Fruit fly (Drosophila melanogaster) whole organism, embryonic: Measurements from ENCODE around the gene BTBD9.
A peak's percentile ranks its signal among the peaks of the same experiment; 100 is the strongest.

ENCODE experiments used
- CG10267 ChIP-seq: fragments of 200-800 bp; sonication (Bioruptor generic); optimal IDR thresholded peaks from 2 replicates; lab custom pipeline; 2018; ENCODE audit warnings: missing biosample characterization, mild to moderate bottlenecking, missing genetic modification characterization, moderate library complexity
- CG10321 ChIP-seq: fragments of 200-800 bp; sonication (Bioruptor generic); IDR thresholded peaks from 2 replicates; pipeline ENCODE4 v1.3.6; 2022; ENCODE audit warnings: missing biosample characterization, missing genetic modification characterization
- CG11247 ChIP-seq: fragments of 200-800 bp; sonication (Bioruptor generic); IDR thresholded peaks from 2 replicates; pipeline ENCODE4 v1.3.6; 2022; ENCODE audit warnings: missing biosample characterization, missing genetic modification characterization
- CG11504 ChIP-seq: fragments of 200-800 bp; sonication (Bioruptor generic); optimal IDR thresholded peaks from 3 replicates; lab custom pipeline; 2019; ENCODE audit warnings: missing biosample characterization, mild to moderate bottlenecking, missing genetic modification characterization, moderate library complexity
- CG12071 ChIP-seq: fragments of 200-800 bp; sonication (Bioruptor generic); optimal IDR thresholded peaks from 3 replicates; lab custom pipeline; 2018; ENCODE audit warnings: missing biosample characterization, mild to moderate bottlenecking, missing genetic modification characterization
- CG12769 ChIP-seq: fragments of 200-800 bp; sonication (Bioruptor generic); optimal IDR thresholded peaks from 2 replicates; lab custom pipeline; 2019; ENCODE audit warnings: missing biosample characterization, mild to moderate bottlenecking, missing genetic modification characterization, moderate library complexity
- CG1792 ChIP-seq: fragments of 200-800 bp; sonication (Bioruptor generic); optimal IDR thresholded peaks from 2 replicates; lab custom pipeline; 2016; ENCODE audit warnings: missing biosample characterization, missing genetic modification characterization
- CG2889 ChIP-seq: fragments of 200-800 bp; sonication (Bioruptor generic); IDR thresholded peaks from 3 replicates; pipeline ENCODE4 v1.3.6; 2022; ENCODE audit warnings: missing biosample characterization, missing genetic modification characterization
- CG3407 ChIP-seq: fragments of 200-800 bp; sonication (Bioruptor generic); optimal IDR thresholded peaks from 2 replicates; lab custom pipeline; 2018; ENCODE audit warnings: missing biosample characterization, mild to moderate bottlenecking, missing genetic modification characterization
- CG3726 ChIP-seq: fragments of 200-800 bp; sonication (Bioruptor generic); IDR thresholded peaks from 3 replicates; pipeline ENCODE4, ENCODE4 v1.3.6; 2022; ENCODE audit warnings: missing biosample characterization, missing genetic modification characterization
- CG4328 ChIP-seq: fragments of 200-800 bp; sonication (Bioruptor generic); optimal IDR thresholded peaks from 3 replicates; lab custom pipeline; 2017; ENCODE audit warnings: missing biosample characterization, missing genetic modification reagents, missing genetic modification characterization
- CG4424 ChIP-seq: fragments of 200-800 bp; sonication (Bioruptor generic); optimal IDR thresholded peaks from 3 replicates; lab custom pipeline; 2016; ENCODE audit warnings: missing biosample characterization, missing genetic modification characterization
- CG6689 ChIP-seq: fragments of 200-800 bp; sonication (Bioruptor generic); IDR thresholded peaks from 2 replicates; pipeline ENCODE4 v1.3.6; 2022; ENCODE audit warnings: missing biosample characterization, missing genetic modification characterization
- CG7839 ChIP-seq: fragments of 200-800 bp; sonication (Bioruptor generic); optimal IDR thresholded peaks from 3 replicates; lab custom pipeline; 2018; ENCODE audit warnings: missing biosample characterization, mild to moderate bottlenecking, missing genetic modification characterization, moderate library complexity
- CG7963 ChIP-seq: fragments of 200-800 bp; sonication (Bioruptor generic); IDR thresholded peaks from 3 replicates; pipeline ENCODE4 v1.3.6; 2022; ENCODE audit warnings: missing biosample characterization, missing genetic modification characterization; ENCODE audit not compliant: partially characterized antibody
- CG8281 ChIP-seq: fragments of 200-800 bp; sonication (Bioruptor generic); optimal IDR thresholded peaks from 2 replicates; lab custom pipeline; 2018; ENCODE audit warnings: missing biosample characterization, mild to moderate bottlenecking, missing genetic modification characterization, moderate library complexity
- CG8290 ChIP-seq, 3 experiments: fragments of 200-800 bp; sonication (Bioruptor generic); optimal IDR thresholded peaks; 2 replicates each; lab custom pipeline; 2016 to 2019; ENCODE audit warnings: missing biosample characterization in 3 of 3, missing genetic modification characterization in 3 of 3, mild to moderate bottlenecking in 2 of 3, moderate library complexity in 1 of 3
- CG8359 ChIP-seq: fragments of 200-800 bp; sonication (Bioruptor generic); optimal IDR thresholded peaks from 2 replicates; lab custom pipeline; 2017; ENCODE audit warnings: missing biosample characterization, mild to moderate bottlenecking, missing genetic modification characterization, borderline replicate concordance
- CG8924 ChIP-seq: fragments of 200-800 bp; optimal IDR thresholded peaks from 3 replicates; lab custom pipeline; 2019; ENCODE audit warnings: missing biosample characterization, mild to moderate bottlenecking, missing genetic modification characterization, moderate library complexity
- CG9437 ChIP-seq: fragments of 200-800 bp; sonication (Bioruptor generic); optimal IDR thresholded peaks from 2 replicates; lab custom pipeline; 2018; ENCODE audit warnings: missing biosample characterization, mild to moderate bottlenecking, missing genetic modification characterization
- D19A ChIP-seq: fragments of 200-800 bp; optimal IDR thresholded peaks from 3 replicates; lab custom pipeline; 2019; ENCODE audit warnings: missing biosample characterization, mild to moderate bottlenecking, missing genetic modification characterization, moderate library complexity
- Dad ChIP-seq: fragments of 200-800 bp; sonication (Bioruptor generic); optimal IDR thresholded peaks from 3 replicates; lab custom pipeline; 2016; ENCODE audit warnings: missing biosample characterization, missing genetic modification characterization
- E2f2 ChIP-seq: fragments of 200-800 bp; sonication (Bioruptor generic); IDR thresholded peaks from 2 replicates; pipeline ENCODE4 v1.3.6; 2022; ENCODE audit warnings: missing biosample characterization, missing genetic modification characterization
- GATAe ChIP-seq: fragments of 200-800 bp; sonication (Bioruptor generic); conservative IDR thresholded peaks from 2 replicates; pipeline ENCODE4 v1.3.6; 2022; ENCODE audit warnings: missing biosample characterization, missing genetic modification characterization
- H15 ChIP-seq: fragments of 200-800 bp; sonication (Bioruptor generic); IDR thresholded peaks from 3 replicates; pipeline ENCODE4 v1.3.6; 2022; ENCODE audit warnings: missing biosample characterization, missing genetic modification characterization
- MBD-R2 ChIP-seq: fragments of 200-800 bp; sonication (Bioruptor generic); IDR thresholded peaks from 2 replicates; pipeline ENCODE4 v1.3.6; 2022; ENCODE audit warnings: missing biosample characterization, missing genetic modification characterization
- MESR4 ChIP-seq: fragments of 200-800 bp; sonication (Bioruptor generic); optimal IDR thresholded peaks from 2 replicates; lab custom pipeline; 2018; ENCODE audit warnings: missing biosample characterization, mild to moderate bottlenecking, missing genetic modification characterization, moderate library complexity
- NFAT ChIP-seq: fragments of 200-800 bp; sonication (Bioruptor generic); IDR thresholded peaks from 2 replicates; pipeline ENCODE4 v1.3.6; 2022; ENCODE audit warnings: missing biosample characterization, missing genetic modification characterization
- Oli ChIP-seq: fragments of 200-800 bp; sonication (Bioruptor generic); optimal IDR thresholded peaks from 2 replicates; lab custom pipeline; 2018; ENCODE audit warnings: missing biosample characterization, mild to moderate bottlenecking, missing genetic modification characterization, moderate library complexity
- Opbp ChIP-seq: fragments of 200-800 bp; sonication (Bioruptor generic); IDR thresholded peaks from 3 replicates; pipeline ENCODE4 v1.3.6; 2022; ENCODE audit warnings: missing biosample characterization, missing genetic modification characterization; ENCODE audit not compliant: partially characterized antibody
- Sry-β ChIP-seq: fragments of 200-800 bp; sonication (Bioruptor generic); optimal IDR thresholded peaks from 2 replicates; lab custom pipeline; 2018; ENCODE audit warnings: missing biosample characterization, mild to moderate bottlenecking, missing genetic modification characterization, moderate library complexity
- Ssrp ChIP-seq: fragments of 200-800 bp; sonication (Bioruptor generic); optimal IDR thresholded peaks from 2 replicates; lab custom pipeline; 2018; ENCODE audit warnings: missing biosample characterization, mild to moderate bottlenecking, missing genetic modification characterization, moderate library complexity
- Usf ChIP-seq: fragments of 200-800 bp; sonication (Bioruptor generic); optimal IDR thresholded peaks from 2 replicates; lab custom pipeline; 2017; ENCODE audit warnings: missing genotype, missing biosample characterization, missing genetic modification characterization
- amos ChIP-seq: fragments of 200-800 bp; sonication (Bioruptor generic); IDR thresholded peaks from 2 replicates; pipeline ENCODE4 v1.3.6; 2022; ENCODE audit warnings: missing biosample characterization, missing genetic modification characterization; ENCODE audit not compliant: partially characterized antibody
- ash1 ChIP-seq: fragments of 200-800 bp; sonication (Bioruptor generic); optimal IDR thresholded peaks from 2 replicates; lab custom pipeline; 2018; ENCODE audit warnings: missing biosample characterization, mild to moderate bottlenecking, missing genetic modification characterization
- dati ChIP-seq: fragments of 200-800 bp; sonication (Bioruptor generic); IDR thresholded peaks from 2 replicates; pipeline ENCODE4 v1.3.6; 2022; ENCODE audit warnings: missing biosample characterization, missing genetic modification characterization
- ftz-f1 ChIP-seq: fragments of 200-800 bp; sonication (Bioruptor generic); optimal IDR thresholded peaks from 2 replicates; lab custom pipeline; 2016; ENCODE audit warnings: missing biosample characterization, missing genetic modification characterization
- hbn ChIP-seq: fragments of 200-800 bp; sonication (Bioruptor generic); IDR thresholded peaks from 2 replicates; pipeline ENCODE4 v1.3.6; 2022; ENCODE audit warnings: missing biosample characterization, missing genetic modification characterization; ENCODE audit not compliant: partially characterized antibody
- inv ChIP-seq: fragments of 200-800 bp; sonication (Bioruptor generic); IDR thresholded peaks from 2 replicates; pipeline ENCODE4 v1.3.6; 2022; ENCODE audit warnings: missing biosample characterization, missing genetic modification characterization; ENCODE audit not compliant: partially characterized antibody
- knrl ChIP-seq: fragments of 200-800 bp; sonication (Bioruptor generic); IDR thresholded peaks from 3 replicates; pipeline ENCODE4 v1.3.6; 2022; ENCODE audit warnings: missing biosample characterization, missing genetic modification characterization; ENCODE audit not compliant: partially characterized antibody
- mirr ChIP-seq: fragments of 200-800 bp; sonication (Bioruptor generic); optimal IDR thresholded peaks from 3 replicates; lab custom pipeline; 2018; ENCODE audit warnings: missing biosample characterization, mild to moderate bottlenecking, missing genetic modification characterization
- pfk ChIP-seq: fragments of 200-800 bp; sonication (Bioruptor generic); optimal IDR thresholded peaks from 2 replicates; lab custom pipeline; 2018; ENCODE audit warnings: missing biosample characterization, mild to moderate bottlenecking, missing genetic modification characterization, moderate library complexity
- sd ChIP-seq: fragments of 200-800 bp; sonication (Bioruptor generic); optimal IDR thresholded peaks from 3 replicates; lab custom pipeline; 2018; ENCODE audit warnings: missing biosample characterization, mild to moderate bottlenecking, missing genetic modification characterization, moderate library complexity
- slou ChIP-seq: fragments of 200-800 bp; sonication (Bioruptor generic); optimal IDR thresholded peaks from 3 replicates; lab custom pipeline; 2016; ENCODE audit warnings: missing biosample characterization, missing genetic modification characterization
- ssp ChIP-seq: fragments of 200-800 bp; sonication (Bioruptor generic); IDR thresholded peaks from 2 replicates; pipeline ENCODE4 v1.3.6; 2022; ENCODE audit warnings: missing biosample characterization, missing genetic modification characterization
- sug ChIP-seq: fragments of 200-800 bp; optimal IDR thresholded peaks from 2 replicates; lab custom pipeline; 2019; ENCODE audit warnings: missing biosample characterization, mild to moderate bottlenecking, missing genetic modification characterization, moderate library complexity
- tap ChIP-seq: fragments of 200-800 bp; optimal IDR thresholded peaks from 3 replicates; lab custom pipeline; 2019; ENCODE audit warnings: missing biosample characterization, mild to moderate bottlenecking, missing genetic modification characterization, moderate library complexity
- zen2 ChIP-seq: fragments of 200-800 bp; sonication (Bioruptor generic); IDR thresholded peaks from 3 replicates; pipeline ENCODE4 v1.3.6; 2022; ENCODE audit warnings: missing biosample characterization, missing genetic modification characterization; ENCODE audit not compliant: partially characterized antibody

The BTBD9 gene

DNA sequence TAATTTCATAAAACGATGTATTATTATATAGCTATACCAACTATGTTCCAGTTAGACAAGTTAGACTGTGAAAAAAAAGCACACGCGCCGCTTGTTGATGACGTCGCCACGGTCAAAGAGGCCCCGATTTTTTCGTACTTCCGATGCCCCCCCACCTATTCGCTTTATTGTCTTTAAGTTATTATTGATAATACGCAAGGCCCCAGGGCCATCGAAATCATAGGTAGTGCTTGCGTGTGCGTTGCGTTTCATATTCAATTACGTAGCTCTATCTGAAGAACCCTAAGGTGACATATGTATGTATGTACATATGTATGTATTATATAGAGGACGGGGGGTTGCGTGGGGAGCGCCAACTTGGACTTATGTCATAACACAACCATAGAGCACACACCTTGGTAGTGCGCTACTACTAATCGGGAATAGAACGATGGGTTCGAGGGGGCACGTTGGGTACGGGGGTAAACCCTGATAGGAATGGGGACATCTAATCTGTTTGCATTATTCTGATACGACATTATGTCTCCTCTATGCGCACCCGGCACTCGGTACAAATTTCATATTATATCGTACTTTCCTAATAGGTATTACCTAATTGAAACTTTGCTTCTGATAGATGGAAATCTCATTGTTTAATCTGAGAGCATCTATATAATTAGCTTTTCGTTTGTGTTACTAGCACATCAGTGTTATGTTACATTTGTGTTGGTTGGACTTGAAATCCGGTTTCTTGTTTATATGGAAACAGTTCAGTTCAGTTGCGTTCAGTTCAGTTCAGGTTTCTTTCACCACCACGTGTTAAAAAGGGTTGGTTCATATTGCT lies 28.5 kb upstream of the BTBD9 start:
- TF ChIP-seq MBD-R2 (GFP tag; lab: Robert Waterston, UW): no peak
- no peak for TF ChIP-seq dati (GFP tag; lab: Robert Waterston, UW)
- TF ChIP-seq CG6689 (GFP tag; lab: Robert Waterston, UW): no peak
- no peak for TF ChIP-seq CG10321 (GFP tag; lab: Robert Waterston, UW)
- peak; percentile 94 for TF ChIP-seq mirr (GFP tag; lab: Kevin White, UChicago)
- TF ChIP-seq tap (tag; lab: Kevin White, UChicago): no peak
- no peak for TF ChIP-seq zen2
- no peak for TF ChIP-seq Sry-β (GFP tag; lab: Kevin White, UChicago)
- no peak for TF ChIP-seq CG8924
- TF ChIP-seq CG12071 (GFP tag; lab: Kevin White, UChicago): no peak
- TF ChIP-seq slou: no peak
- TF ChIP-seq E2f2 (GFP tag; lab: Robert Waterston, UW): no peak
- no peak for TF ChIP-seq H15 (GFP tag; lab: Robert Waterston, UW)
- no peak for TF ChIP-seq Ssrp
- TF ChIP-seq CG9437 (GFP tag; lab: Kevin White, UChicago): peak; percentile 72
- TF ChIP-seq CG12769: peak; percentile 69
- no peak for TF ChIP-seq Opbp (GFP tag; lab: Robert Waterston, UW)
- TF ChIP-seq D19A: no peak
- no peak for TF ChIP-seq CG7839 (tag; lab: Kevin White, UChicago)
- TF ChIP-seq CG4328 (GFP tag; lab: Kevin White, UChicago): no peak
- TF ChIP-seq CG11504: no peak
- TF ChIP-seq MESR4: no peak
- no peak for TF ChIP-seq CG8281 (tag; lab: Kevin White, UChicago)
- no peak for TF ChIP-seq ash1
- TF ChIP-seq CG1792 (GFP tag; lab: Kevin White, UChicago): no peak
- no peak for TF ChIP-seq CG10267 (tag; lab: Kevin White, UChicago)
- no peak for TF ChIP-seq hbn (GFP tag; lab: Robert Waterston, UW)
- no peak for TF ChIP-seq amos (GFP tag; lab: Robert Waterston, UW)
- no peak for TF ChIP-seq NFAT (GFP tag; lab: Robert Waterston, UW)
- peak; percentile 94 for TF ChIP-seq sug (tag; lab: Kevin White, UChicago)
- TF ChIP-seq Dad (GFP tag; lab: Kevin White, UChicago): no peak
- peak; percentile 90 for TF ChIP-seq GATAe
- TF ChIP-seq Usf (GFP tag; lab: Kevin White, UChicago): no peak
- TF ChIP-seq pfk (GFP tag; lab: Kevin White, UChicago): no peak
- TF ChIP-seq CG7963 (GFP tag; lab: Robert Waterston, UW): no peak
- TF ChIP-seq CG3407 (GFP tag; lab: Kevin White, UChicago): no peak
- no peak for TF ChIP-seq ssp
- no peak for TF ChIP-seq CG11247
- TF ChIP-seq CG3726 (GFP tag; lab: Robert Waterston, UW): no peak
- TF ChIP-seq CG8290 (GFP tag; optimal IDR thresholded peaks at IDR 0.05; lab: Kevin White, UChicago): no peak
- TF ChIP-seq CG8290 (tag; optimal IDR thresholded peaks at IDR 0.05; lab: Kevin White, UChicago): peak in 1 of 2 experiments; percentile 45
- peak; percentile 82 for TF ChIP-seq ftz-f1
- no peak for TF ChIP-seq Oli (tag; lab: Kevin White, UChicago)
- TF ChIP-seq CG4424 (GFP tag; lab: Kevin White, UChicago): no peak
- peak; percentile 44 for TF ChIP-seq sd (tag; lab: Kevin White, UChicago)
- no peak for TF ChIP-seq inv (GFP tag; lab: Robert Waterston, UW)
- TF ChIP-seq CG8359 (GFP tag; lab: Kevin White, UChicago): no peak
- no peak for TF ChIP-seq CG2889
- TF ChIP-seq knrl (GFP tag; lab: Robert Waterston, UW): no peak
